Worm (Caenorhabditis elegans) whole organism, late embryonic: ENCODE results near the gene srbc-36.

ENCODE experiments used
- ama-1 ChIP-seq: fragments of 150-350 bp; optimal IDR thresholded peaks from 2 replicates; lab custom pipeline; 2014
- gmeb-2 ChIP-seq: sonication (generic microtip); optimal IDR thresholded peaks from 2 replicates; lab custom pipeline; 2016; ENCODE audit warnings: missing genetic modification characterization, inconsistent platforms, missing compliant biosample characterization
- pha-4 ChIP-seq: fragments of 150-350 bp; optimal IDR thresholded peaks from 2 replicates; lab custom pipeline; 2018; ENCODE audit warnings: missing biosample characterization, missing genetic modification reagents, missing genetic modification characterization
- sox-4 ChIP-seq: sonication (generic microtip); optimal IDR thresholded peaks from 2 replicates; lab custom pipeline; 2017; ENCODE audit warnings: mild to moderate bottlenecking, missing genetic modification characterization, inconsistent platforms, missing compliant biosample characterization

ce11 chrV:3442609-3443008 lies 47.7 kb downstream of the srbc-36 start:
- TF ChIP-seq gmeb-2 (no peak), pha-4 (tag; lab: Kevin White, UChicago) (no peak), sox-4 (no peak), ama-1 (lab: Kevin White, UChicago) (no peak)
